Worm (Caenorhabditis elegans) whole organism, L4 larva: Measurements from ENCODE around the gene sca-1.

ENCODE experiments used
- R02D3.7 ChIP-seq: fragments of 150-350 bp; sonication (generic microtip); optimal IDR thresholded peaks from 3 replicates; lab custom pipeline; 2014; ENCODE audit warnings: missing biosample characterization, missing genetic modification characterization
- Y48G9A.11 ChIP-seq: fragments of 200-800 bp; sonication (Bioruptor generic); IDR thresholded peaks from 2 replicates; pipeline ENCODE4 v1.3.6; 2022; ENCODE audit warnings: missing genetic modification reagents, missing genetic modification characterization, missing compliant biosample characterization
- Y75B8A.6 ChIP-seq: fragments of 200-800 bp; sonication (Bioruptor generic); IDR thresholded peaks from 2 replicates; pipeline ENCODE4 v1.3.6; 2022; ENCODE audit warnings: missing genetic modification reagents, missing genetic modification characterization, missing compliant biosample characterization
- ZK337.2 ChIP-seq: fragments of 200-800 bp; sonication (Bioruptor generic); IDR thresholded peaks from 2 replicates; pipeline ENCODE4 v1.3.6; 2022; ENCODE audit warnings: missing genetic modification reagents, missing genetic modification characterization, missing compliant biosample characterization
- ZK546.5 ChIP-seq, 2 experiments: sonication (generic microtip); optimal IDR thresholded peaks; 2 replicates each; lab custom pipeline; 2017; ENCODE audit warnings: missing biosample characterization in 2 of 2, missing genetic modification characterization in 2 of 2
- ceh-32 ChIP-seq: sonication (generic microtip); optimal IDR thresholded peaks from 2 replicates; lab custom pipeline; 2016; ENCODE audit warnings: mild to moderate bottlenecking, missing genetic modification characterization, missing compliant biosample characterization; ENCODE audit not compliant: poor library complexity
- ceh-62 ChIP-seq: sonication (generic microtip); optimal IDR thresholded peaks from 2 replicates; lab custom pipeline; 2017; ENCODE audit warnings: missing biosample characterization, missing genetic modification characterization
- cey-2 ChIP-seq: sonication (generic microtip); optimal IDR thresholded peaks from 3 replicates; lab custom pipeline; 2017; ENCODE audit warnings: missing genetic modification characterization, mild to moderate bottlenecking, missing compliant biosample characterization, antibody characterized with exemption, borderline replicate concordance; ENCODE audit not compliant: insufficient read depth
- ctbp-1 ChIP-seq: fragments of 200-800 bp; sonication (Bioruptor generic); IDR thresholded peaks from 2 replicates; pipeline ENCODE4 v1.3.6; 2022; ENCODE audit warnings: missing genetic modification reagents, missing genetic modification characterization, missing compliant biosample characterization
- dmd-6 ChIP-seq: fragments of 200-800 bp; sonication (Bioruptor generic); IDR thresholded peaks from 2 replicates; pipeline ENCODE4 v1.3.6; 2022; ENCODE audit warnings: missing genetic modification reagents, missing genetic modification characterization, missing compliant biosample characterization
- duxl-1 ChIP-seq: sonication (generic microtip); optimal IDR thresholded peaks from 2 replicates; lab custom pipeline; 2016; ENCODE audit warnings: mild to moderate bottlenecking, missing genetic modification characterization, moderate library complexity, missing compliant biosample characterization; ENCODE audit not compliant: poor library complexity
- egl-27 ChIP-seq: sonication (generic microtip); optimal IDR thresholded peaks from 3 replicates; lab custom pipeline; 2017; ENCODE audit warnings: missing biosample characterization, missing genetic modification reagents, missing genetic modification characterization
- egl-43 ChIP-seq: fragments of 200-800 bp; sonication (Bioruptor generic); IDR thresholded peaks from 2 replicates; pipeline ENCODE4 v1.3.6; 2022; ENCODE audit warnings: missing genetic modification reagents, missing genetic modification characterization, missing compliant biosample characterization
- hif-1 ChIP-seq, 2 experiments: sonication (generic microtip); optimal IDR thresholded peaks; 2 replicates each; lab custom pipeline; 2016 to 2017; ENCODE audit warnings: missing compliant biosample characterization in 2 of 2, missing genetic modification characterization in 2 of 2, missing genetic modification reagents in 2 of 2, missing genotype in 2 of 2, mild to moderate bottlenecking in 1 of 2
- hlh-11 ChIP-seq: fragments of 200-800 bp; sonication (Bioruptor generic); optimal IDR thresholded peaks from 2 replicates; lab custom pipeline; 2018; ENCODE audit warnings: mild to moderate bottlenecking, missing genetic modification characterization, missing compliant biosample characterization
- hlh-30 ChIP-seq: sonication (generic microtip); optimal IDR thresholded peaks from 2 replicates; lab custom pipeline; 2017; ENCODE audit warnings: antibody characterized with exemption, mild to moderate bottlenecking, missing genetic modification characterization, missing compliant biosample characterization; ENCODE audit not compliant: insufficient read depth
- lim-7 ChIP-seq: fragments of 200-800 bp; sonication (Bioruptor generic); IDR thresholded peaks from 2 replicates; pipeline ENCODE4 v1.3.6; 2022; ENCODE audit warnings: missing genetic modification characterization, missing compliant biosample characterization
- lin-1 ChIP-seq: fragments of 200-800 bp; sonication (Bioruptor generic); IDR thresholded peaks from 2 replicates; pipeline ENCODE4 v1.3.6; 2022; ENCODE audit warnings: missing genetic modification reagents, missing genetic modification characterization, missing compliant biosample characterization
- lin-13 ChIP-seq: fragments of 150-350 bp; optimal IDR thresholded peaks from 2 replicates; lab custom pipeline; 2014; ENCODE audit warnings: missing biosample characterization, missing genetic modification reagents, missing genetic modification characterization
- lin-15B ChIP-seq: fragments of 150-350 bp; sonication (generic microtip); optimal IDR thresholded peaks from 3 replicates; lab custom pipeline; 2014; ENCODE audit warnings: missing biosample characterization, missing genetic modification characterization
- lin-38 ChIP-seq: fragments of 200-800 bp; sonication (Bioruptor generic); IDR thresholded peaks from 2 replicates; pipeline ENCODE4 v1.3.6; 2022; ENCODE audit warnings: missing genetic modification reagents, missing genetic modification characterization, missing compliant biosample characterization
- lin-39 ChIP-seq: fragments of 150-350 bp; optimal IDR thresholded peaks from 2 replicates; lab custom pipeline; 2014; ENCODE audit warnings: missing biosample characterization, missing genetic modification reagents, missing genetic modification characterization
- lsy-2 ChIP-seq, 2 experiments: fragments of 150-350 bp in 1 of 2; sonication (generic microtip) in 1 of 2; optimal IDR thresholded peaks; 2 replicates each; lab custom pipeline; 2014 to 2017; ENCODE audit warnings: missing biosample characterization in 2 of 2, missing genetic modification characterization in 2 of 2
- madf-5 ChIP-seq, 2 experiments: fragments of 200-800 bp; sonication (Bioruptor generic); IDR thresholded peaks; 2 replicates each; pipeline ENCODE4 v1.3.6; 2022; ENCODE audit warnings: missing compliant biosample characterization in 2 of 2, missing genetic modification characterization in 2 of 2
- madf-9 ChIP-seq: fragments of 200-800 bp; sonication (Bioruptor generic); conservative IDR thresholded peaks from 2 replicates; pipeline ENCODE4 v1.3.6; 2022; ENCODE audit warnings: missing genetic modification reagents, missing genetic modification characterization, missing compliant biosample characterization
- mdl-1 ChIP-seq, 2 experiments: fragments of 150-350 bp in 1 of 2; sonication (generic microtip) in 1 of 2; optimal IDR thresholded peaks; 2 replicates each; lab custom pipeline; 2014 to 2017; ENCODE audit warnings: missing biosample characterization in 2 of 2, missing genetic modification characterization in 2 of 2
- mdt-29 ChIP-seq: fragments of 200-800 bp; sonication (Bioruptor generic); IDR thresholded peaks from 2 replicates; pipeline ENCODE4 v1.3.6; 2022; ENCODE audit warnings: missing genetic modification reagents, missing genetic modification characterization, missing compliant biosample characterization
- mxl-3 ChIP-seq: fragments of 200-800 bp; sonication (Bioruptor generic); optimal IDR thresholded peaks from 2 replicates; lab custom pipeline; 2018; ENCODE audit warnings: mild to moderate bottlenecking, missing genetic modification characterization, missing compliant biosample characterization
- nhr-102 ChIP-seq: sonication (generic microtip); optimal IDR thresholded peaks from 2 replicates; lab custom pipeline; 2016; ENCODE audit warnings: mild to moderate bottlenecking, missing genetic modification characterization, moderate library complexity, missing compliant biosample characterization
- nhr-11 ChIP-seq: fragments of 150-350 bp; optimal IDR thresholded peaks from 2 replicates; lab custom pipeline; 2014; ENCODE audit warnings: missing biosample characterization, missing genetic modification characterization
- nhr-111 ChIP-seq: fragments of 200-800 bp; sonication (Bioruptor generic); optimal IDR thresholded peaks from 2 replicates; lab custom pipeline; 2018; ENCODE audit warnings: mild to moderate bottlenecking, missing genetic modification characterization, missing compliant biosample characterization
- nhr-237 ChIP-seq: sonication (generic microtip); optimal IDR thresholded peaks from 2 replicates; lab custom pipeline; 2017; ENCODE audit warnings: missing biosample characterization, missing genetic modification characterization
- nhr-28 ChIP-seq: fragments of 150-350 bp; optimal IDR thresholded peaks from 2 replicates; lab custom pipeline; 2014; ENCODE audit warnings: missing biosample characterization, missing genetic modification characterization
- nhr-42 ChIP-seq: fragments of 200-800 bp; sonication (Bioruptor generic); IDR thresholded peaks from 2 replicates; pipeline ENCODE4 v1.3.6; 2022; ENCODE audit warnings: missing genetic modification characterization, missing compliant biosample characterization
- nhr-48 ChIP-seq: sonication (generic microtip); optimal IDR thresholded peaks from 2 replicates; lab custom pipeline; 2016; ENCODE audit warnings: mild to moderate bottlenecking, missing genetic modification characterization, missing compliant biosample characterization
- nhr-6 ChIP-seq: fragments of 150-350 bp; optimal IDR thresholded peaks from 2 replicates; lab custom pipeline; 2014; ENCODE audit warnings: missing biosample characterization, missing genetic modification characterization
- pha-4 ChIP-seq, 2 experiments: fragments of 150-350 bp in 1 of 2; fragments of 200-800 bp in 1 of 2; sonication (Bioruptor generic) in 1 of 2; IDR thresholded peaks in 1 of 2; optimal IDR thresholded peaks in 1 of 2; 2 replicates each; pipeline versions ENCODE4 v1.3.6 to Lab custom; 2014 to 2022; ENCODE audit warnings: missing genetic modification characterization in 2 of 2, missing genetic modification reagents in 2 of 2, missing biosample characterization in 1 of 2, missing compliant biosample characterization in 1 of 2
- pqm-1 ChIP-seq: sonication (generic microtip); optimal IDR thresholded peaks from 2 replicates; lab custom pipeline; 2017; ENCODE audit warnings: missing biosample characterization, missing genetic modification characterization
- rbr-2 ChIP-seq: sonication (generic microtip); optimal IDR thresholded peaks from 2 replicates; lab custom pipeline; 2016; ENCODE audit warnings: missing genotype, missing genetic modification characterization, missing compliant biosample characterization
- saeg-2 ChIP-seq: fragments of 200-800 bp; sonication (Bioruptor generic); IDR thresholded peaks from 2 replicates; pipeline ENCODE4 v1.3.6; 2022; ENCODE audit warnings: missing genetic modification reagents, missing genetic modification characterization, missing compliant biosample characterization
- set-16 ChIP-seq: fragments of 200-800 bp; sonication (Bioruptor generic); IDR thresholded peaks from 2 replicates; pipeline ENCODE4 v1.3.6; 2022; ENCODE audit warnings: missing genetic modification reagents, missing genetic modification characterization, missing compliant biosample characterization
- skn-1 ChIP-seq: fragments of 150-350 bp; optimal IDR thresholded peaks from 2 replicates; lab custom pipeline; 2014; ENCODE audit warnings: missing biosample characterization, missing genetic modification characterization
- spr-1 ChIP-seq: sonication (generic microtip); optimal IDR thresholded peaks from 2 replicates; lab custom pipeline; 2016; ENCODE audit warnings: mild to moderate bottlenecking, missing genetic modification characterization, missing compliant biosample characterization
- spr-3 ChIP-seq: fragments of 200-800 bp; sonication (Bioruptor generic); optimal IDR thresholded peaks from 2 replicates; lab custom pipeline; 2018; ENCODE audit warnings: mild to moderate bottlenecking, missing genetic modification characterization, missing compliant biosample characterization
- tag-97 ChIP-seq: fragments of 200-800 bp; sonication (Bioruptor generic); IDR thresholded peaks from 2 replicates; pipeline ENCODE4 v1.3.6; 2022; ENCODE audit warnings: missing genetic modification characterization, missing compliant biosample characterization
- zfp-3 ChIP-seq: fragments of 200-800 bp; sonication (Bioruptor generic); conservative IDR thresholded peaks from 2 replicates; pipeline ENCODE4 v1.3.6; 2022; ENCODE audit warnings: missing genetic modification reagents, missing genetic modification characterization, missing compliant biosample characterization
- zip-2 ChIP-seq: fragments of 150-350 bp; optimal IDR thresholded peaks from 2 replicates; lab custom pipeline; 2014; ENCODE audit warnings: missing biosample characterization, missing genetic modification characterization
- ztf-11 ChIP-seq: fragments of 150-350 bp; optimal IDR thresholded peaks from 2 replicates; lab custom pipeline; 2014; ENCODE audit warnings: missing biosample characterization, missing genetic modification characterization

Gene sca-1

DNA sequence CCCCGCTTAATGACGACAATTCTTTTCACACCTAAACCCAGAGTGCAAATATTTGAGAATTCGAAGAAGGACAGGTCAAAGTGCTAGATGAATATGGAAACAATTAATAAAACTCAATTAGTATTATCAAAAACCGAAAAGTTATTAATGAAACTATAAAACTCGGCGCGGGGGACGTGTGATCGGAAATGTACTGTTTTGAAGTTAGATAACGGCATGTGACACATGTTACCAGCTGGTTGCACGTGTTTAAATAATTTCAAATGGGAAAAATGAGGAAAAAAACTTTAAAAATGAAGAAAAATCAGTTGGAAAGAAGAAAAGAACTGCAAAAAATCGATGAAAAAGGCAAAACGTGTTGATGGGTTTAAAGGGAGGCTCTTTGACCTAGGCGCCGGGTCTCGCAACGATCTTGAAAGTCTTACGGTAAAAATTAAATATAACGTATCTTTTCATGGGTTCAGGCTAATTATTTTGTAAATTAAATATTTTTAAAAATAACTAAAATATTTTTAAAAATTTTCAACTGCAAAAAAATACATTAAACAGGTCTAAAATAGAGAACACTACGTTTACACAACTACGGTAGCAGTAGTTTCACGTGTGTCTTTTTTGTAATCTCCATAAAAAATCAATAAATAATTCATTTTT is 4.1 kb upstream of the sca-1 start (continued):
- TF ChIP-seq nhr-42 (GFP tag; lab: Robert Waterston, UW), result no peak
- TF ChIP-seq nhr-102 (tag; lab: Kevin White, UChicago), result no peak
- TF ChIP-seq madf-9 (GFP tag; lab: Robert Waterston, UW), result no peak
- TF ChIP-seq zip-2 (tag; lab: Kevin White, UChicago), result no peak
- no peak for TF ChIP-seq tag-97 (GFP tag; lab: Robert Waterston, UW)
- TF ChIP-seq mdl-1 (tag; optimal IDR thresholded peaks at IDR 0.05; lab: Kevin White, UChicago), result peak in 1 of 2 experiments; percentile 34
- TF ChIP-seq cey-2 (tag; lab: Kevin White, UChicago), result no peak
- TF ChIP-seq lin-13 (GFP tag; lab: Kevin White, UChicago), result no peak
- no peak for TF ChIP-seq ztf-11 (tag; lab: Kevin White, UChicago)
- TF ChIP-seq rbr-2 (tag; lab: Kevin White, UChicago), result no peak
- TF ChIP-seq nhr-6 (tag; lab: Kevin White, UChicago), result no peak
- TF ChIP-seq nhr-28 (tag; lab: Kevin White, UChicago), result peak; percentile 62
- peak; percentile 67 for TF ChIP-seq hlh-30 (tag; lab: Kevin White, UChicago)
- TF ChIP-seq ZK546.5 (tag; optimal IDR thresholded peaks at IDR 0.05; lab: Kevin White, UChicago), result no peak
- no peak for TF ChIP-seq madf-5 (GFP tag; IDR thresholded peaks at IDR 0.05; lab: Robert Waterston, UW)
- TF ChIP-seq lsy-2 (tag; optimal IDR thresholded peaks at IDR 0.05; lab: Kevin White, UChicago), result no peak
- peak; percentile 42 for TF ChIP-seq pqm-1 (tag; lab: Kevin White, UChicago)
- no peak for TF ChIP-seq egl-43 (GFP tag; lab: Robert Waterston, UW)
- TF ChIP-seq spr-1, result no peak
- TF ChIP-seq dmd-6, result peak; percentile 50
- peak; percentile 47 for TF ChIP-seq hlh-11 (tag; lab: Kevin White, UChicago)
- TF ChIP-seq Y48G9A.11 (GFP tag; lab: Robert Waterston, UW), result no peak
- no peak for TF ChIP-seq nhr-11 (tag; lab: Kevin White, UChicago)
- no peak for TF ChIP-seq nhr-111 (GFP tag; lab: Kevin White, UChicago)
- TF ChIP-seq spr-3 (GFP tag; lab: Kevin White, UChicago), result no peak
- TF ChIP-seq ceh-32, result no peak
- TF ChIP-seq R02D3.7 (tag; lab: Kevin White, UChicago), result no peak
- no peak for TF ChIP-seq nhr-237 (tag; lab: Kevin White, UChicago)
- TF ChIP-seq egl-27, result no peak
- TF ChIP-seq, all 104 proteins: peak for 10

DNA sequence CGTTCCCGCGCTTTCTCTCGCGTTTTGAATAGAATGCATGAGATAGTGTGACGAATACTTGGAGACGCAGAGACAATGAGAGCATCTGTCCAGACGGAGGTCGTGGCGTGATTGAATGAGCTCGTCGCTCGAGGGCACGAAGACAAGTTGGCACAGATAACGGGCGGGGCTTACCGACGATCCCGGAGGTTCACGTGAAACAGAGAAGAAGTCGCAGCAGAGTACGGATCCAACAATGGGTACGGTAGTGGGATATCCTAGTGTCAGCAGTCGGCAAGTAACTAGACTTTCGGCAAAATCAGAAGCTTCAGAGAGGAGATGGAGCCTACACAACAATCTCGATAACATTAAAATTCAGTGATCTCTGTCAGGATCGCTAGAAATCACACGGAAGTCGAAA is 3.1 kb upstream of the sca-1 start:
- TF ChIP-seq duxl-1, result no peak
- TF ChIP-seq saeg-2 (GFP tag; lab: Robert Waterston, UW), result no peak
- no peak for TF ChIP-seq nhr-28 (tag; lab: Kevin White, UChicago)
- TF ChIP-seq Y75B8A.6 (GFP tag; lab: Robert Waterston, UW), result peak; percentile 32; the same call in 1 of the 2 replicates
- peak; percentile 18 for TF ChIP-seq hlh-30 (tag; lab: Kevin White, UChicago)
- no peak for TF ChIP-seq ctbp-1 (GFP tag; lab: Robert Waterston, UW)
- TF ChIP-seq pqm-1 (tag; lab: Kevin White, UChicago), result no peak
- no peak for TF ChIP-seq lin-1
- peak; percentile 57; the same call in 1 of the 2 replicates for TF ChIP-seq set-16 (GFP tag; lab: Robert Waterston, UW)
- 0 out of 2 replicates have a peak, but pooled peaks have one; percentile 9 for TF ChIP-seq zfp-3 (GFP tag; lab: Robert Waterston, UW)
- no peak for TF ChIP-seq lim-7 (GFP tag; lab: Robert Waterston, UW)
- no peak for TF ChIP-seq nhr-48 (tag; lab: Kevin White, UChicago)
- no peak for TF ChIP-seq skn-1 (tag; lab: Kevin White, UChicago)
- TF ChIP-seq mdt-29 (GFP tag; lab: Robert Waterston, UW), result 0 out of 2 replicates have a peak, but pooled peaks have one; percentile 28
- TF ChIP-seq nhr-102 (tag; lab: Kevin White, UChicago), result no peak
- no peak for TF ChIP-seq Y48G9A.11 (GFP tag; lab: Robert Waterston, UW)
- TF ChIP-seq ZK337.2 (GFP tag; lab: Robert Waterston, UW), result no peak
- no peak for TF ChIP-seq dmd-6
- no peak for TF ChIP-seq pha-4 (GFP tag; IDR thresholded peaks at IDR 0.05; lab: Robert Waterston, UW)
- TF ChIP-seq pha-4 (tag; optimal IDR thresholded peaks at IDR 0.05; lab: Kevin White, UChicago), result no peak
- TF ChIP-seq hif-1 (tag; optimal IDR thresholded peaks at IDR 0.05; lab: Kevin White, UChicago), result peak in 1 of 2 experiments; percentile 6
- TF ChIP-seq lin-15B (tag; lab: Kevin White, UChicago), result no peak
- TF ChIP-seq lin-39 (tag; lab: Kevin White, UChicago), result no peak
- no peak for TF ChIP-seq ceh-62 (tag; lab: Kevin White, UChicago)
- peak; percentile 45 for TF ChIP-seq mxl-3 (GFP tag; lab: Kevin White, UChicago)
- no peak for TF ChIP-seq lin-38 (GFP tag; lab: Robert Waterston, UW)
